Worm (Caenorhabditis elegans): Measurements from ENCODE around the gene swsn-7.

Gene swsn-7

DNA sequence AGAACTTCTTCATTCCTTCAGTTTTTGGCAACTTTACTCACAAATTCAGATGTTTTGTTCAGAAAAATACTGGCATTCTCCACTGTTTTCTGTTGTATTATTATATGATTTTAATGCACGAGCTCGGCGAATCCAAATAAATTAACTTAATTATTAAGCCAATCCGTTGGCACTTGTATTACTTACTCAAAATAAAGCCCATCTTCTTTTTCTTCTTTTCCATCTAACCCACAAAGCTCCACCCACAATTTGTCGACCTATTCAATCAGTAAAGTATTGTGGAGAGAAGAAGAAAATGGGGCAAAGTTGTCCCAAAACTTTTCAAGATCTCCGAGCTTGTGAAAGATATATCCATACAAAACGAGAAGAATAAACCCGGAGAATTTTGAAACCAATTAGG, 36.3 kb downstream of the swsn-7 start:
- TF ChIP-seq ztf-29 (GFP tag; IDR thresholded peaks at IDR 0.05): no peak
- no peak for TF ChIP-seq tab-1 (GFP tag; IDR thresholded peaks at IDR 0.05)
- TF ChIP-seq klf-2 (GFP tag; conservative IDR thresholded peaks at IDR 0.05): no peak
- no peak for TF ChIP-seq med-1 (GFP tag; optimal IDR thresholded peaks at IDR 0.05; ENCODE audit: insufficient read depth)
- no peak for TF ChIP-seq T22C8.4 (GFP tag; IDR thresholded peaks at IDR 0.05)
- no peak for TF ChIP-seq ztf-23 (GFP tag; IDR thresholded peaks at IDR 0.05)
- TF ChIP-seq ref-1 (GFP tag; conservative IDR thresholded peaks at IDR 0.05): no peak
- TF ChIP-seq flt-1 (GFP tag; IDR thresholded peaks at IDR 0.05): no peak
- TF ChIP-seq cog-1 (tag; optimal IDR thresholded peaks at IDR 0.05): no peak

DNA sequence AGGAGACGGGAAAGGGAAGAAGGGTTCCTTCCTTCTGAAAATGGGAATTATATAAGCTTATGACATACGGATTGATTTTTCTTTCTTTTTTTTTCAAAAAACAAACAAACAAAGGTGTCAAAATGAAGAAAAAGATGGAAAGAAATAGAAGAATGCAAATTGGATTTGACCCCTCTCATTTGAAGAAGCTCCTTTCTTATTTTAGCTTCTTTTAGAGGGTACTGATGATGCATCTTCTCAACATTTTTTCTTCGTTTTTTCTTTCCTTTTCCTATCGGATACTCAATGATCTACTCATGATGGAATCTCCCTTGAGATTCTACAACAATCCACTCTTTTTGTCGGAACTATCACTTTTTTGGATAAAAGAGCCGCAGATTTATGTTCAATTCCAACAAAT, 37.4 kb downstream of the swsn-7 start:
- no peak for TF ChIP-seq ztf-29 (GFP tag; IDR thresholded peaks at IDR 0.05)
- no peak for TF ChIP-seq med-1 (GFP tag; optimal IDR thresholded peaks at IDR 0.05; ENCODE audit: insufficient read depth)
- no peak for TF ChIP-seq ztf-23 (GFP tag; IDR thresholded peaks at IDR 0.05)
- TF ChIP-seq klf-2 (GFP tag; conservative IDR thresholded peaks at IDR 0.05): no peak
- TF ChIP-seq T22C8.4 (GFP tag; IDR thresholded peaks at IDR 0.05): no peak
- no peak for TF ChIP-seq ref-1 (GFP tag; conservative IDR thresholded peaks at IDR 0.05)
- TF ChIP-seq tab-1 (GFP tag; IDR thresholded peaks at IDR 0.05): no peak
- TF ChIP-seq flt-1 (GFP tag; IDR thresholded peaks at IDR 0.05): no peak
- no peak for TF ChIP-seq cog-1 (tag; optimal IDR thresholded peaks at IDR 0.05)

DNA sequence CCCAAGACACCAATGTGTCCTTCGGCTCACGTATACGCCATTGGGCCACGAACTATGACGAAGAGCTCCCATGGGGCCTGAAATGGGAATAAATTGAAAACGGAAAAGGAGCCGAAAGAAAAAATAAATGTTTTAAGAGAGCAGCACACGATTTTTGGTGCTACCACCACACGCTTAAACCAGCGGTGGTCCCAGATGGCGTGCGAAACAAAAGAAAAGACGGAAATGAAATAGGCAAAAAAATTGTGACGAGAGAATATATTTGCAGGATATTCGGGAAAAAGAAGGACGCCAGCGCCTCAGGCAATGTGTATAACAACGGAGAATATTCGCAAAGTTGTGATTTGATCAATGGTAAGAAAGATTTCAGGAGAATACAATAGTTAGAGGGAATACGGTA, 40.6 kb downstream of the swsn-7 start:
- TF ChIP-seq klf-2 (GFP tag; conservative IDR thresholded peaks at IDR 0.05) (no peak), T22C8.4 (GFP tag; IDR thresholded peaks at IDR 0.05) (no peak), ztf-29 (GFP tag; IDR thresholded peaks at IDR 0.05) (no peak), flt-1 (GFP tag; IDR thresholded peaks at IDR 0.05) (no peak), ztf-23 (GFP tag; IDR thresholded peaks at IDR 0.05) (no peak), med-1 (GFP tag; optimal IDR thresholded peaks at IDR 0.05; ENCODE audit: insufficient read depth) (no peak)

DNA sequence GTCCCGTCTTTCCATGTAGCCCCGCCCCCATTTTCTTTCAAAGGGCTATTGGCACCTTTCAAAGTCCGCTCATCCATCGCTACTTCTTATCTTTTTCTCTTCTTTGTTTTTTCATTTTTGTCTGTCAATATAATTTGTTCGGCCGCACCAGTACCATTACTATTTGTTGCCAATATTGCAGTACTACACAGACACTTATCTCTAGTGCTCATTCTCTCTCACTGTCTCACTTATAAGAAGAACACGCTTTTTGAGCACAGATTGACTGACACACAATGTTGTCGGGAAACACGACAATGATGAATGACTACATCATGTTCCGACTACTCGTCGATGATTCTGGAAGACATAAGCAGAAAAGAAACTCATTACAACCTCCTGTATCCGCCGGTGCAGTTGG, 42.5 kb downstream of the swsn-7 start:
- TF ChIP-seq ztf-29 (GFP tag; IDR thresholded peaks at IDR 0.05): no peak
- no peak for TF ChIP-seq T22C8.4 (GFP tag; IDR thresholded peaks at IDR 0.05)
- no peak for TF ChIP-seq ref-1 (GFP tag; conservative IDR thresholded peaks at IDR 0.05)
- TF ChIP-seq ztf-23 (GFP tag; IDR thresholded peaks at IDR 0.05): no peak
- TF ChIP-seq cog-1 (tag; optimal IDR thresholded peaks at IDR 0.05): no peak
- TF ChIP-seq tab-1 (GFP tag; IDR thresholded peaks at IDR 0.05): no peak
- TF ChIP-seq flt-1 (GFP tag; IDR thresholded peaks at IDR 0.05): no peak
- TF ChIP-seq med-1 (GFP tag; optimal IDR thresholded peaks at IDR 0.05; ENCODE audit: insufficient read depth): no peak

DNA sequence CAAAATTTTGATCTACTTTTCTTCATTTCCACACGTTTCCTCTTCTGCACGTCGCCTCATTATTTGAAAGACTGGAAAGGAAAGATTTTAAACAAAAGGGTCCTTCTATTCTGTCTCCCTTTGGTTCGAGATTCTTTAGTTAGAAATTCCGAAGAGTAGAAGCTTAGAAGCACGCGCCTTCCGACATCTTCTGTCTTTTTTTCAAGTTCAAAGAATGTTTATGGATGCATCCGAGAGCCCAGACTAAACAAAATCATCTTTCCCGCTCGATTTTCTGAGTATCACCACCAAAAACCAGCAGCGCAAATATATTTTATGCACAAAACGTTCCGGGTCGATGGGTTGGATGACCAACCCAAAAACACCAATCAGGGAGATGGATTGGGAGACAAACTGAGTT, 43.5 kb downstream of the swsn-7 start:
- TF ChIP-seq flt-1 (GFP tag; IDR thresholded peaks at IDR 0.05) (no peak), ref-1 (GFP tag; conservative IDR thresholded peaks at IDR 0.05) (no peak), ztf-23 (GFP tag; IDR thresholded peaks at IDR 0.05) (no peak), cog-1 (tag; optimal IDR thresholded peaks at IDR 0.05) (no peak), ztf-29 (GFP tag; IDR thresholded peaks at IDR 0.05) (no peak), tab-1 (GFP tag; IDR thresholded peaks at IDR 0.05) (no peak)

DNA sequence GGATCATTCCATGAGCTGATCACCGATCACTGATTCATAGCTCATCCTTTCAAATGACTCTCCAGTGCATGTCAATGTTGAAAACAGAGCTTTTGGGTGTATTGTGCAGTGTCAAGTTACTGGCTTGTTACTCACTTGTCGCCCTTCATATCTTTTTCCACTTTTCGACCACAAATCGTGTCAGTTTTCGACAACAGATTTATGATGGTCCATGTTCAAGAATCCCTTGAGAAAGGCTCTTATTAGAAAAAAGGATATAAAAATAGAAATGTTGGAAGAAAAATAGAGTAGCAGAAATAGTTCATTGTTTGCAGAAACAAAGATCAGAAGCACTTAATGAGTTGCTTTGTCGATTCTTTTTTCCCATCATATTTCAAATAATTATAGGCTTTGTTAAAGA, 44.1 kb downstream of the swsn-7 start:
- TF ChIP-seq ref-1 (GFP tag; conservative IDR thresholded peaks at IDR 0.05): no peak
- no peak for TF ChIP-seq cog-1 (tag; optimal IDR thresholded peaks at IDR 0.05)
- TF ChIP-seq flt-1 (GFP tag; IDR thresholded peaks at IDR 0.05): no peak
- TF ChIP-seq ztf-23 (GFP tag; IDR thresholded peaks at IDR 0.05): no peak
- no peak for TF ChIP-seq med-1 (GFP tag; optimal IDR thresholded peaks at IDR 0.05; ENCODE audit: insufficient read depth)
- no peak for TF ChIP-seq tab-1 (GFP tag; IDR thresholded peaks at IDR 0.05)
- TF ChIP-seq ztf-29 (GFP tag; IDR thresholded peaks at IDR 0.05): no peak
- no peak for TF ChIP-seq klf-2 (GFP tag; conservative IDR thresholded peaks at IDR 0.05)
- TF ChIP-seq T22C8.4 (GFP tag; IDR thresholded peaks at IDR 0.05): no peak

DNA sequence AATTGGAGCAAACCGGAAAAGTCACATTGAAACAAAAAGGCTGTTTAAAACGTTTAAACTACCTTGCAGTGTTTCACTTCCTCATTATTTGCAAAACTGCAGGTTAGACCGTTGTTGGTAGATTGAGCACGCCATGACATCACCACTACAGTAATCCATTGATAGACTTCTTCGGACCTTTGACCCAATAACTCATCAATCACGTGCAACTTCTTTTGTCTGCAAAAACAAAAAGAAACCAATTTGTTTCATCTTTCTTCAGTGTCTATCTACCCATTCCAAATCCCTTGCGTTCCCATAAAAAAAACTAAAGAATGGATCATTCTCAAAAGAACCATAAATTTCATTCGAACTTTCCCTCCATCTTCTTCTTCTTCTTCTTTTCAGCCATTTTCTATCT, 46.5 kb downstream of the swsn-7 start:
- TF ChIP-seq ref-1 (GFP tag; conservative IDR thresholded peaks at IDR 0.05) (no peak), ztf-23 (GFP tag; IDR thresholded peaks at IDR 0.05) (no peak), tab-1 (GFP tag; IDR thresholded peaks at IDR 0.05) (no peak), flt-1 (GFP tag; IDR thresholded peaks at IDR 0.05) (no peak)

DNA sequence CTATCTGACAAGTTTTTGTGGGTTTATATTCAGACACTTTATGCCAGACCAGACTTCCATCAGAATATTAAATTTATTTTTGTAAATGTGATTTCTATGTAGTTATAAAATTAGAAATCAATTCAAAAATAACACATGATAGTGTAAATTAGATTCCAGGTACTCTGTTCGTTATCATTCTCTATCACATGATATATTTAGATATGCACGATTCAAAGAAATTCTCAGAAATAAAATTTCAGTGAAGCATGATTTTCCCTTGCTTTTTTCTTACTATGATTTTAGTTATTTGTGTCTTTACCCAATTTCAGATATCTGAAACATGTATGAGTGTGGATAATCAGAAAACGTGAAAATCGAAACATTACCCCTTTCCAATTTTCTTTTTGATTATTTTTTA, 50.0 kb downstream of the swsn-7 start:
- no peak for TF ChIP-seq klf-2 (GFP tag; conservative IDR thresholded peaks at IDR 0.05)
- TF ChIP-seq ref-1 (GFP tag; conservative IDR thresholded peaks at IDR 0.05): no peak
- no peak for TF ChIP-seq T22C8.4 (GFP tag; IDR thresholded peaks at IDR 0.05)
- no peak for TF ChIP-seq ztf-29 (GFP tag; IDR thresholded peaks at IDR 0.05)
- TF ChIP-seq cog-1 (tag; optimal IDR thresholded peaks at IDR 0.05): no peak
- TF ChIP-seq flt-1 (GFP tag; IDR thresholded peaks at IDR 0.05): no peak
- no peak for TF ChIP-seq tab-1 (GFP tag; IDR thresholded peaks at IDR 0.05)

DNA sequence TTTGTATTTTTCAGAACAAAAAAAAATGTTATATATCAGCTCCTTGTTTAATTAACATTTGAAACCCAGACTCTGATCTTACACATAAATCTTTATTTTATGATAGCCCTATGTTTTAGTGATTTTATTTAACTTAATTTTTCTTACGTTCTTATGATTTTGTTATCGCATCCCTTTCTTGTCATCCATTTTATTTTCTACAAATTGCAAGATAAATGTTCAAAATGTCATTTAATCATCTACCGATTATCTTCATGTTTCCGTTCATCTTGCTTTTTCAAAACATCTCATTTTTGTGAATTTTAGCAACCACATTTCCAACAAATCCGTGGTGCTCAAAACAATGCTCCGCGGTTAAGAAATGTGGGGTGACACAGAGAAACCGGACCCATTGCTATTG, 51.3 kb downstream of the swsn-7 start, which contains the start of gene DH11.5:
Gene DH11.5, plus strand, starts transcription at position 301 of the 400 bp plus-strand sequence.
- TF ChIP-seq tab-1 (GFP tag; IDR thresholded peaks at IDR 0.05) (no peak), ref-1 (GFP tag; conservative IDR thresholded peaks at IDR 0.05) (no peak), T22C8.4 (GFP tag; IDR thresholded peaks at IDR 0.05) (no peak), klf-2 (GFP tag; conservative IDR thresholded peaks at IDR 0.05) (no peak), cog-1 (tag; optimal IDR thresholded peaks at IDR 0.05) (no peak), ztf-23 (GFP tag; IDR thresholded peaks at IDR 0.05) (no peak), med-1 (GFP tag; optimal IDR thresholded peaks at IDR 0.05; ENCODE audit: insufficient read depth) (no peak), ztf-29 (GFP tag; IDR thresholded peaks at IDR 0.05) (no peak), flt-1 (GFP tag; IDR thresholded peaks at IDR 0.05) (no peak)

DNA sequence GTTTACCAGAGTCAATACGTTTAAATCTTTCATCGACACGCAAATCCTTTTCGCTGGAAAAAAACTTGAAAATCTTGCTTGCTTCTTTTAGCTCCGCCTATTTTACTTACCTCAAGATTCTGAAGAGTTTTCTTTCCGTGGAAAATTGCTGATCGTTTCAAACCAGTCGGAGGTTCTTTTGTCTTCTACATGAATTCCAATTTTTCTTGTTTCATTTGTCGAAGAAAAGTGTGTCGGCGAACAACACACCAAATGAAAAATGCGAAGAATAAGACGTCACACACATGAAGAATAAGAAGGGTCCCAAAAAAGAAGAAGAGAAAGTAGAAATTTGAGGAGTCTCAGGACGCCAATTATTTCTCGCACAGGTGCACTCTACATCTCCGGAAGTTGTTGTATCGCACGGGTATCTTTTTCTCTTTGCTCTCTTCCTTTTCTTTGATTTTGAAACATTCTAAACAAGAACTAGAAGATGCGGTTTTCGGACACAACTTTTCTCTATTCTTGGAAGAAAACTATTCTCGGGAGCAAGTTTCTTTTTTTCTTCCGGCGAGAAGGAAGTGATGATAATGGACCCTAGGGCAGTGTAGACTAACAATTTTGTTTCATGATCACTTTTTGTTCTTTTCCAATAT, 53.3 kb downstream of the swsn-7 start:
- TF ChIP-seq flt-1 (GFP tag; IDR thresholded peaks at IDR 0.05): no peak
- TF ChIP-seq cog-1 (tag; optimal IDR thresholded peaks at IDR 0.05): no peak
- TF ChIP-seq ztf-23 (GFP tag; IDR thresholded peaks at IDR 0.05): no peak
- TF ChIP-seq tab-1 (GFP tag; IDR thresholded peaks at IDR 0.05): no peak
